Fruit fly (Drosophila melanogaster): ENCODE measurements around the gene FoxK.
A peak's percentile ranks its signal among the peaks of the same experiment; 100 is the strongest.

Gene FoxK

DNA sequence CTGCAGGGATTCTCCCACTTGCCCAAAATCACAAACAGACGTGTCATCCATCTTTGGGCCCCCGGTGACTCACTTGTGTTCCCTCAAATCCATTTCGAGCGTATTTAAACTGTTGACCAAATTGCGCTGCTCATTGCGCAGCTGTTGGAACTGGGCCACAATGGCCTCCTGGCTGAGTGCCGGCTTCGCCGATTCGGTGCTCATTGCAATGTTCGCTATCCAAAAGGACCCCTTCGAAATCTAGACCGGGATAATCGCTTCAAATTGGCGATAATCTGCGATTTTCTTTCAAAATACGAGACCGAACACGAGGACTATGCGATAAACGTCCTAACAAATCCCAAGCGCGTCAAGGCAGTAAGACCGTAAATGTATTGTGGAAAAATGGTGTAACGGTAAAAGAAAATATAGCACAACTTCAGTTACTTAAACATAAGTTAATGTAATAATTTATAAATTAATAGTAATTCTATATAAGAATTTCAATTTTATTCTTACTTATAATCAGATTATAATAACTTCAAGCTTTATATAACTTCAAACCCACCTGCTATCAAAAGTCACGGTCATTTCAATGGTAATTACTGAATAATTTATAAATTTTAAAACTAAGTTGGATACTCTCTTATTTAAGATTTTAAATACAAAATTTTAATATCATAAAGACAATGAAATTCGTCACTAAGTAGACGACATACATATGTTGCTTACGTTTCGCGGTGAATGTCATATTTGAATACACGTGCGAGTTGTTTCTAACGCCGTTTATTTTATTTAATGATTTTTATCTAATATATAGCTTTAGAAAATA, 46.3 kb downstream of the FoxK start, which contains the start of the genes Pfdn2 and Noc1 (continued):
- TF ChIP-seq MESR4 (GFP tag; optimal IDR thresholded peaks at IDR 0.05) (peak; percentile 86), CG10959 (GFP tag; IDR thresholded peaks at IDR 0.05) (no peak), NfI (GFP tag; optimal IDR thresholded peaks at IDR 0.05) (peak; percentile 41), CG17361 (GFP tag; IDR thresholded peaks at IDR 0.05) (no peak; the same call in 1 of the 3 replicates), ttk (GFP tag; IDR thresholded peaks at IDR 0.05) (0 out of 2 replicates have a peak, but pooled peaks have one; percentile 27), Oli (tag; optimal IDR thresholded peaks at IDR 0.05) (peak; percentile 41), sc (optimal IDR thresholded peaks at IDR 0.05) (no peak), sc (GFP tag; optimal IDR thresholded peaks at IDR 0.05) (no peak), CG9817 (tag; optimal IDR thresholded peaks at IDR 0.05) (peak; percentile 56), pita (GFP tag; optimal IDR thresholded peaks at IDR 0.05) (no peak), CG11085 (GFP tag; IDR thresholded peaks at IDR 0.05) (no peak), Doc2 (GFP tag; IDR thresholded peaks at IDR 0.05) (no peak), CG8765 (GFP tag; IDR thresholded peaks at IDR 0.05) (no peak), CG14860 (GFP tag; IDR thresholded peaks at IDR 0.05; ENCODE audit: partially characterized antibody) (no peak), Med (GFP tag) (peak; percentile 76), Doc3 (GFP tag; IDR thresholded peaks at IDR 0.05; ENCODE audit: partially characterized antibody) (0 out of 3 replicates have a peak, but pooled peaks have one; percentile 35), ranshi (GFP tag; IDR thresholded peaks at IDR 0.05) (no peak), CG16815 (GFP tag; optimal IDR thresholded peaks at IDR 0.05) (peak; percentile 26), ind (GFP tag; optimal IDR thresholded peaks at IDR 0.05) (peak; percentile 62), chif (GFP tag; optimal IDR thresholded peaks at IDR 0.05) (no peak), CG10209 (GFP tag; optimal IDR thresholded peaks at IDR 0.05) (peak; percentile 50), Hmx (GFP tag; optimal IDR thresholded peaks at IDR 0.05) (no peak), CG15696 (tag; optimal IDR thresholded peaks at IDR 0.05) (peak; percentile 54), CG11695 (GFP tag; IDR thresholded peaks at IDR 0.05) (peak; percentile 49; the same call in 1 of the 3 replicates), CG6765 (GFP tag; optimal IDR thresholded peaks at IDR 0.05) (no peak), twi (tag; optimal IDR thresholded peaks at IDR 0.05) (peak; percentile 82), CG17568 (GFP tag; optimal IDR thresholded peaks at IDR 0.05) (no peak), Abd-B (GFP tag; optimal IDR thresholded peaks at IDR 0.05) (no peak), Hr78 (GFP tag; optimal IDR thresholded peaks at IDR 0.05) (no peak), crol (GFP tag; IDR thresholded peaks at IDR 0.05) (no peak), CG16813 (GFP tag; IDR thresholded peaks at IDR 0.05; ENCODE audit: partially characterized antibody) (no peak), so (GFP tag; IDR thresholded peaks at IDR 0.05) (no peak), Elba2 (GFP tag; optimal IDR thresholded peaks at IDR 0.05) (no peak), Gug (GFP tag; IDR thresholded peaks at IDR 0.05) (0 out of 4 replicates have a peak, but pooled peaks have one; percentile 33), br (optimal IDR thresholded peaks at IDR 0.05) (no peak), kni (GFP tag; optimal IDR thresholded peaks at IDR 0.05) (no peak), CG17186 (GFP tag; optimal IDR thresholded peaks at IDR 0.05) (no peak), NFAT (GFP tag; IDR thresholded peaks at IDR 0.05) (no peak), NC2β (GFP tag; optimal IDR thresholded peaks at IDR 0.05) (no peak), Gsc (GFP tag; IDR thresholded peaks at IDR 0.05) (no peak), Stat92E (GFP tag; optimal IDR thresholded peaks at IDR 0.05) (no peak), CG6654 (GFP tag; optimal IDR thresholded peaks at IDR 0.05) (no peak), CG31441 (GFP tag; IDR thresholded peaks at IDR 0.05) (no peak), CG2199 (GFP tag; IDR thresholded peaks at IDR 0.05) (no peak), chm (GFP tag; IDR thresholded peaks at IDR 0.05) (no peak), slbo (GFP tag; IDR thresholded peaks at IDR 0.05) (peak; percentile 80), tgo (GFP tag; IDR thresholded peaks at IDR 0.05) (peak; percentile 41; the same call in 2 of the 3 replicates), CG6683 (GFP tag; optimal IDR thresholded peaks at IDR 0.05) (peak; percentile 5), unc-4 (GFP tag; IDR thresholded peaks at IDR 0.05; ENCODE audit: partially characterized antibody) (no peak)
